Worm (Caenorhabditis elegans) whole organism, L4 larva: ENCODE data around the gene F21G4.5.

Experiments
- R02D3.7 ChIP-seq: fragments of 150-350 bp; sonication (generic microtip); optimal IDR thresholded peaks from 3 replicates; lab custom pipeline; 2014; ENCODE audit warnings: missing biosample characterization, missing genetic modification characterization
- ceh-28 ChIP-seq: fragments of 150-350 bp; optimal IDR thresholded peaks from 2 replicates; lab custom pipeline; 2014; ENCODE audit warnings: missing biosample characterization, missing genetic modification reagents, missing genetic modification characterization
- ceh-44 ChIP-seq: fragments of 200-800 bp; sonication (Bioruptor generic); IDR thresholded peaks from 2 replicates; pipeline ENCODE4 v1.3.6; 2022; ENCODE audit warnings: missing genetic modification reagents, missing genetic modification characterization, missing compliant biosample characterization
- ceh-62 ChIP-seq: sonication (generic microtip); optimal IDR thresholded peaks from 2 replicates; lab custom pipeline; 2017; ENCODE audit warnings: missing biosample characterization, missing genetic modification characterization
- daf-16 ChIP-seq, 3 experiments: sonication (generic microtip); optimal IDR thresholded peaks; 2 replicates each; lab custom pipeline; 2016 to 2017; ENCODE audit warnings: missing genetic modification characterization in 3 of 3, missing genetic modification reagents in 3 of 3, mild to moderate bottlenecking in 2 of 3, missing compliant biosample characterization in 2 of 3, missing biosample characterization in 1 of 3, moderate library complexity in 1 of 3
- daf-8 ChIP-seq: fragments of 200-800 bp; sonication (Bioruptor generic); IDR thresholded peaks from 2 replicates; pipeline ENCODE4 v1.3.6; 2022; ENCODE audit warnings: missing genetic modification characterization, missing compliant biosample characterization
- dmd-6 ChIP-seq: fragments of 200-800 bp; sonication (Bioruptor generic); IDR thresholded peaks from 2 replicates; pipeline ENCODE4 v1.3.6; 2022; ENCODE audit warnings: missing genetic modification reagents, missing genetic modification characterization, missing compliant biosample characterization
- dve-1 ChIP-seq: sonication (generic microtip); optimal IDR thresholded peaks from 2 replicates; lab custom pipeline; 2017; ENCODE audit warnings: antibody characterized with exemption, mild to moderate bottlenecking, missing genetic modification characterization, missing compliant biosample characterization; ENCODE audit not compliant: insufficient read depth
- egl-43 ChIP-seq: fragments of 200-800 bp; sonication (Bioruptor generic); IDR thresholded peaks from 2 replicates; pipeline ENCODE4 v1.3.6; 2022; ENCODE audit warnings: missing genetic modification reagents, missing genetic modification characterization, missing compliant biosample characterization
- hlh-11 ChIP-seq: fragments of 200-800 bp; sonication (Bioruptor generic); optimal IDR thresholded peaks from 2 replicates; lab custom pipeline; 2018; ENCODE audit warnings: mild to moderate bottlenecking, missing genetic modification characterization, missing compliant biosample characterization
- hlh-30 ChIP-seq: sonication (generic microtip); optimal IDR thresholded peaks from 2 replicates; lab custom pipeline; 2017; ENCODE audit warnings: antibody characterized with exemption, mild to moderate bottlenecking, missing genetic modification characterization, missing compliant biosample characterization; ENCODE audit not compliant: insufficient read depth
- lin-1 ChIP-seq: fragments of 200-800 bp; sonication (Bioruptor generic); IDR thresholded peaks from 2 replicates; pipeline ENCODE4 v1.3.6; 2022; ENCODE audit warnings: missing genetic modification reagents, missing genetic modification characterization, missing compliant biosample characterization
- lin-13 ChIP-seq: fragments of 150-350 bp; optimal IDR thresholded peaks from 2 replicates; lab custom pipeline; 2014; ENCODE audit warnings: missing biosample characterization, missing genetic modification reagents, missing genetic modification characterization
- lin-38 ChIP-seq: fragments of 200-800 bp; sonication (Bioruptor generic); IDR thresholded peaks from 2 replicates; pipeline ENCODE4 v1.3.6; 2022; ENCODE audit warnings: missing genetic modification reagents, missing genetic modification characterization, missing compliant biosample characterization
- lir-3 ChIP-seq: sonication (generic microtip); optimal IDR thresholded peaks from 2 replicates; lab custom pipeline; 2016; ENCODE audit warnings: mild to moderate bottlenecking, missing genetic modification characterization, missing compliant biosample characterization
- lsy-2 ChIP-seq, 2 experiments: fragments of 150-350 bp in 1 of 2; sonication (generic microtip) in 1 of 2; optimal IDR thresholded peaks; 2 replicates each; lab custom pipeline; 2014 to 2017; ENCODE audit warnings: missing biosample characterization in 2 of 2, missing genetic modification characterization in 2 of 2
- madf-5 ChIP-seq, 2 experiments: fragments of 200-800 bp; sonication (Bioruptor generic); IDR thresholded peaks; 2 replicates each; pipeline ENCODE4 v1.3.6; 2022; ENCODE audit warnings: missing compliant biosample characterization in 2 of 2, missing genetic modification characterization in 2 of 2
- mdl-1 ChIP-seq, 2 experiments: fragments of 150-350 bp in 1 of 2; sonication (generic microtip) in 1 of 2; optimal IDR thresholded peaks; 2 replicates each; lab custom pipeline; 2014 to 2017; ENCODE audit warnings: missing biosample characterization in 2 of 2, missing genetic modification characterization in 2 of 2
- mes-2 ChIP-seq: sonication (generic microtip); optimal IDR thresholded peaks from 2 replicates; lab custom pipeline; 2016; ENCODE audit warnings: missing genotype, mild to moderate bottlenecking, missing genetic modification characterization, missing compliant biosample characterization; ENCODE audit not compliant: poor library complexity, severe bottlenecking
- nhr-111 ChIP-seq: fragments of 200-800 bp; sonication (Bioruptor generic); optimal IDR thresholded peaks from 2 replicates; lab custom pipeline; 2018; ENCODE audit warnings: mild to moderate bottlenecking, missing genetic modification characterization, missing compliant biosample characterization
- nhr-25 ChIP-seq: sonication (generic microtip); optimal IDR thresholded peaks from 2 replicates; lab custom pipeline; 2017; ENCODE audit warnings: missing genetic modification characterization, mild to moderate bottlenecking, missing compliant biosample characterization, antibody characterized with exemption, moderate library complexity, borderline replicate concordance; ENCODE audit not compliant: insufficient read depth
- nhr-28 ChIP-seq: fragments of 150-350 bp; optimal IDR thresholded peaks from 2 replicates; lab custom pipeline; 2014; ENCODE audit warnings: missing biosample characterization, missing genetic modification characterization
- nhr-42 ChIP-seq: fragments of 200-800 bp; sonication (Bioruptor generic); IDR thresholded peaks from 2 replicates; pipeline ENCODE4 v1.3.6; 2022; ENCODE audit warnings: missing genetic modification characterization, missing compliant biosample characterization
- nhr-48 ChIP-seq: sonication (generic microtip); optimal IDR thresholded peaks from 2 replicates; lab custom pipeline; 2016; ENCODE audit warnings: mild to moderate bottlenecking, missing genetic modification characterization, missing compliant biosample characterization
- nhr-6 ChIP-seq: fragments of 150-350 bp; optimal IDR thresholded peaks from 2 replicates; lab custom pipeline; 2014; ENCODE audit warnings: missing biosample characterization, missing genetic modification characterization
- nhr-77 ChIP-seq: fragments of 150-350 bp; optimal IDR thresholded peaks from 2 replicates; lab custom pipeline; 2014; ENCODE audit warnings: missing biosample characterization, missing genetic modification characterization
- php-3 ChIP-seq: fragments of 200-800 bp; sonication (Bioruptor generic); IDR thresholded peaks from 2 replicates; pipeline ENCODE4 v1.3.6; 2022; ENCODE audit warnings: missing genetic modification reagents, missing genetic modification characterization, missing compliant biosample characterization
- pqm-1 ChIP-seq: sonication (generic microtip); optimal IDR thresholded peaks from 2 replicates; lab custom pipeline; 2017; ENCODE audit warnings: missing biosample characterization, missing genetic modification characterization
- rbr-2 ChIP-seq: sonication (generic microtip); optimal IDR thresholded peaks from 2 replicates; lab custom pipeline; 2016; ENCODE audit warnings: missing genotype, missing genetic modification characterization, missing compliant biosample characterization
- snpc-1.2 ChIP-seq: fragments of 200-800 bp; sonication (Bioruptor generic); IDR thresholded peaks from 2 replicates; pipeline ENCODE4 v1.3.6; 2022; ENCODE audit warnings: missing genetic modification reagents, missing genetic modification characterization, missing compliant biosample characterization
- snpc-4 ChIP-seq: fragments of 150-350 bp; optimal IDR thresholded peaks from 2 replicates; lab custom pipeline; 2014; ENCODE audit warnings: missing biosample characterization, missing genetic modification characterization
- tra-1 ChIP-seq: fragments of 200-800 bp; sonication (Bioruptor generic); IDR thresholded peaks from 2 replicates; pipeline ENCODE4 v1.3.6; 2022; ENCODE audit warnings: missing genetic modification reagents, missing genetic modification characterization, missing compliant biosample characterization
- unc-130 ChIP-seq: sonication (generic microtip); optimal IDR thresholded peaks from 2 replicates; lab custom pipeline; 2016; ENCODE audit warnings: missing genetic modification reagents, missing genetic modification characterization, missing compliant biosample characterization
- zfp-3 ChIP-seq: fragments of 200-800 bp; sonication (Bioruptor generic); conservative IDR thresholded peaks from 2 replicates; pipeline ENCODE4 v1.3.6; 2022; ENCODE audit warnings: missing genetic modification reagents, missing genetic modification characterization, missing compliant biosample characterization
- ztf-7 ChIP-seq: fragments of 150-350 bp; optimal IDR thresholded peaks from 2 replicates; lab custom pipeline; 2014; ENCODE audit warnings: missing biosample characterization, missing genetic modification characterization

The F21G4.5 gene

ce11 chrX:9905840-9906239 lies at the start of gene F21G4.5:
Gene F21G4.5, plus strand, starts transcription at chrX:9906140.
- TF ChIP-seq mes-2 (tag; lab: Kevin White, UChicago) (no peak), nhr-28 (no peak), R02D3.7 (tag; lab: Kevin White, UChicago) (no peak), ceh-28 (tag; lab: Kevin White, UChicago) (no peak), zfp-3 (no peak), lin-38 (GFP tag; lab: Robert Waterston, UW) (no peak), daf-8 (GFP tag; lab: Robert Waterston, UW) (no peak), lin-1 (GFP tag; lab: Robert Waterston, UW) (no peak), egl-43 (no peak), snpc-4 (no peak), ztf-7 (tag; lab: Kevin White, UChicago) (no peak), mdl-1 (tag; optimal IDR thresholded peaks at IDR 0.05; lab: Kevin White, UChicago) (no peak), lin-13 (no peak), lir-3 (no peak), snpc-1.2 (no peak)
- TF ChIP-seq, all 104 proteins: peak for 0

- TF ChIP-seq ceh-44 (GFP tag; lab: Robert Waterston, UW) (no peak), nhr-25 (tag; lab: Kevin White, UChicago) (no peak), nhr-111 (GFP tag; lab: Kevin White, UChicago) (no peak), nhr-42 (GFP tag; lab: Robert Waterston, UW) (no peak)
Measured at ce11 chrX:9856618-9857017, 49.3 kb upstream of the F21G4.5 start, which contains the start of gene R07B1.11. Gene R07B1.11, plus strand, starts transcription at chrX:9856918.

DNA sequence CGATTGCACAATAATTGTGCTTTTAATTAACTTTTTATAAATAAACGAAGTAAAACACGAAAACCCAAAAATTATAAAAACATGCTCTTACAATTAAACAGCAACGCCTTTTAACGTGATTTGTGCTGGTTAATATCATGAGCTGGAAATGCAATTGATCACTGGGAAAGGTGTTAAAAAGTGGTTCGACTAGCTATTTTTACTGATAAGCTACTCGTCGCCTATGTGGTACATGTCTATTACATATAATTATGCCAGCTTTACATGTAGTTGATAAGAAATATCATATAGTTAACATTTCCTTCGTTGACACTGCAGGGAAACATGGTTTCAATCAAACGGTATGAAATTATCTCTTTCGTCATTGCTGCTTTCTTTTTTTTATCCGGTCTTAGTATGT lies 47.9 kb upstream of the F21G4.5 start, which contains the start of gene scav-5:
Gene scav-5, plus strand, starts transcription at position 297 of the 400 bp plus-strand sequence.
- TF ChIP-seq ztf-7 (tag; lab: Kevin White, UChicago) (no peak), hlh-30 (peak; percentile 2), nhr-42 (GFP tag; lab: Robert Waterston, UW) (no peak), dmd-6 (GFP tag; lab: Robert Waterston, UW) (peak; percentile 76), nhr-48 (no peak), dve-1 (peak; percentile 83), nhr-111 (GFP tag; lab: Kevin White, UChicago) (no peak), madf-5 (GFP tag; IDR thresholded peaks at IDR 0.05; lab: Robert Waterston, UW) (no peak), rbr-2 (tag; lab: Kevin White, UChicago) (no peak), nhr-28 (peak; percentile 92), unc-130 (GFP tag; lab: Kevin White, UChicago) (no peak), lsy-2 (tag; optimal IDR thresholded peaks at IDR 0.05; lab: Kevin White, UChicago) (no peak), hlh-11 (tag; lab: Kevin White, UChicago) (peak; percentile 67), php-3 (GFP tag; lab: Robert Waterston, UW) (peak; percentile 71), nhr-6 (tag; lab: Kevin White, UChicago) (peak; percentile 8), tra-1 (GFP tag; lab: Robert Waterston, UW) (peak; percentile 74; the same call in 1 of the 2 replicates), snpc-4 (no peak), nhr-77 (tag; lab: Kevin White, UChicago) (peak; percentile 17), daf-16 (GFP tag; optimal IDR thresholded peaks at IDR 0.05; lab: Kevin White, UChicago) (no peak), daf-16 (tag; optimal IDR thresholded peaks at IDR 0.05; lab: Kevin White, UChicago) (peak; percentile 74), ceh-62 (no peak), pqm-1 (tag; lab: Kevin White, UChicago) (peak; percentile 91)
